Fruit fly (Drosophila melanogaster): ENCODE measurements around the gene OXA1L.

Gene OXA1L

dm6 chr3L:10849620-10850302, 36.5 kb downstream of the OXA1L start (continued):
- TF ChIP-seq chm (GFP tag; IDR thresholded peaks at IDR 0.05) (0 out of 2 replicates have a peak, but pooled peaks have one; percentile 66), dmrt11E (tag; optimal IDR thresholded peaks at IDR 0.05) (peak; percentile 78), grn (GFP tag; optimal IDR thresholded peaks at IDR 0.05) (peak; percentile 3), az2 (GFP tag; optimal IDR thresholded peaks at IDR 0.05) (peak; percentile 51), CG11085 (GFP tag; IDR thresholded peaks at IDR 0.05) (no peak), CG4282 (GFP tag; optimal IDR thresholded peaks at IDR 0.05) (no peak), CG32772 (GFP tag; IDR thresholded peaks at IDR 0.05) (0 out of 2 replicates have a peak, but pooled peaks have one; percentile 17), D19A (tag; optimal IDR thresholded peaks at IDR 0.05) (peak; percentile 35), CG1832 (GFP tag; optimal IDR thresholded peaks at IDR 0.05) (peak; percentile 59), ham (GFP tag; IDR thresholded peaks at IDR 0.05) (no peak), CG31441 (GFP tag; IDR thresholded peaks at IDR 0.05) (peak; percentile 44), oc (tag; optimal IDR thresholded peaks at IDR 0.05) (no peak), CG7839 (tag; optimal IDR thresholded peaks at IDR 0.05) (peak; percentile 27), cad (GFP tag; optimal IDR thresholded peaks at IDR 0.05) (no peak), zfh1 (GFP tag; IDR thresholded peaks at IDR 0.05) (peak; percentile 65), en (GFP tag; optimal IDR thresholded peaks at IDR 0.05) (no peak), CG11560 (tag; IDR thresholded peaks at IDR 0.05) (no peak), pb (GFP tag; optimal IDR thresholded peaks at IDR 0.05) (no peak), CG4328 (GFP tag; optimal IDR thresholded peaks at IDR 0.05) (peak; percentile 11), CG1647 (GFP tag; optimal IDR thresholded peaks at IDR 0.05) (no peak), CG9797 (GFP tag; optimal IDR thresholded peaks at IDR 0.05) (no peak), tin (GFP tag; optimal IDR thresholded peaks at IDR 0.05) (peak; percentile 2), tio (GFP tag; optimal IDR thresholded peaks at IDR 0.05) (peak; percentile 36), Atf3 (GFP tag; optimal IDR thresholded peaks at IDR 0.05) (no peak), dpn (GFP tag; optimal IDR thresholded peaks at IDR 0.05) (peak; percentile 15 to 26), CG17359 (tag; optimal IDR thresholded peaks at IDR 0.05) (peak; percentile 35), Dad (GFP tag; optimal IDR thresholded peaks at IDR 0.05) (no peak), CG8281 (tag; optimal IDR thresholded peaks at IDR 0.05) (peak; percentile 51), slbo (GFP tag; IDR thresholded peaks at IDR 0.05) (peak; percentile 29), caup (GFP tag; optimal IDR thresholded peaks at IDR 0.05; ENCODE audit: severe bottlenecking) (no peak), Awh (GFP tag; IDR thresholded peaks at IDR 0.05) (peak; percentile 17; the same call in 1 of the 2 replicates), CG10979 (tag; optimal IDR thresholded peaks at IDR 0.05) (peak; percentile 62), twi (tag; optimal IDR thresholded peaks at IDR 0.05) (no peak), Oli (tag; optimal IDR thresholded peaks at IDR 0.05) (peak; percentile 10), sug (tag; optimal IDR thresholded peaks at IDR 0.05) (no peak), tna (GFP tag; IDR thresholded peaks at IDR 0.05; ENCODE audit: partially characterized antibody) (peak; percentile 35; the same call in 1 of the 2 replicates), CG3407 (GFP tag; optimal IDR thresholded peaks at IDR 0.05) (no peak), sens (GFP tag) (peak; percentile 79), chif (GFP tag; optimal IDR thresholded peaks at IDR 0.05) (peak in 1 of 2 experiments; percentile 39), CG7987 (GFP tag; optimal IDR thresholded peaks at IDR 0.05) (no peak), zf30C (GFP tag; optimal IDR thresholded peaks at IDR 0.05) (peak; percentile 17), Sox102F (GFP tag; optimal IDR thresholded peaks at IDR 0.05) (peak; percentile 37), emc (GFP tag; optimal IDR thresholded peaks at IDR 0.05) (no peak), CG31388 (GFP tag; optimal IDR thresholded peaks at IDR 0.05) (no peak), z (GFP tag; IDR thresholded peaks at IDR 0.05) (0 out of 3 replicates have a peak, but pooled peaks have one; percentile 48), Xrp1 (GFP tag; IDR thresholded peaks at IDR 0.05) (peak; percentile 62; the same call in 1 of the 2 replicates), CG14860 (GFP tag; IDR thresholded peaks at IDR 0.05; ENCODE audit: partially characterized antibody) (no peak), unc-4 (GFP tag; IDR thresholded peaks at IDR 0.05; ENCODE audit: partially characterized antibody) (no peak), Hmr (GFP tag; optimal IDR thresholded peaks at IDR 0.05) (no peak), esg (GFP tag; conservative IDR thresholded peaks at IDR 0.05) (peak; percentile 22; the same call in 1 of the 2 replicates)
